Fruit fly (Drosophila melanogaster): ENCODE measurements around the gene SsRbeta.

Gene SsRbeta

dm6 chr3L:16157251-16158190 lies 28.1 kb downstream of the SsRbeta start:
- TF ChIP-seq net (GFP tag; optimal IDR thresholded peaks at IDR 0.05): peak; percentile 16
- TF ChIP-seq CG11294 (GFP tag; IDR thresholded peaks at IDR 0.05): peak; percentile 52; the same call in 1 of the 2 replicates
- TF ChIP-seq fd59A (GFP tag; optimal IDR thresholded peaks at IDR 0.05): no peak
- peak; percentile 84 for TF ChIP-seq CG32006 (GFP tag; optimal IDR thresholded peaks at IDR 0.05)
- TF ChIP-seq cyc (GFP tag; optimal IDR thresholded peaks at IDR 0.05): peak; percentile 11
- TF ChIP-seq Met (GFP tag; optimal IDR thresholded peaks at IDR 0.05): peak; percentile 38
- peak in 1 of 2 experiments; percentile 51 for TF ChIP-seq ss (GFP tag; optimal IDR thresholded peaks at IDR 0.05)
- TF ChIP-seq dac (GFP tag; optimal IDR thresholded peaks at IDR 0.05): no peak
- TF ChIP-seq CG10669 (GFP tag; optimal IDR thresholded peaks at IDR 0.05): peak; percentile 47
- peak; percentile 57 for TF ChIP-seq pdm3 (GFP tag; optimal IDR thresholded peaks at IDR 0.05)
- TF ChIP-seq CG11902 (GFP tag; optimal IDR thresholded peaks at IDR 0.05): no peak
- TF ChIP-seq CG15336 (GFP tag; IDR thresholded peaks at IDR 0.05): no peak
- TF ChIP-seq Eip75B (GFP tag; optimal IDR thresholded peaks at IDR 0.05): peak; percentile 62
- peak; percentile 40 for TF ChIP-seq CG8319 (GFP tag; optimal IDR thresholded peaks at IDR 0.05)
- peak; percentile 64 for TF ChIP-seq acj6 (GFP tag; optimal IDR thresholded peaks at IDR 0.05)
- no peak for TF ChIP-seq CG1621 (tag; optimal IDR thresholded peaks at IDR 0.05)
- peak; percentile 43 for TF ChIP-seq CG3032 (tag; optimal IDR thresholded peaks at IDR 0.05)
- TF ChIP-seq Smox (GFP tag; optimal IDR thresholded peaks at IDR 0.05): peak; percentile 26
- TF ChIP-seq Hr39 (GFP tag; optimal IDR thresholded peaks at IDR 0.05): peak; percentile 39
- no peak for TF ChIP-seq CG6854 (GFP tag; optimal IDR thresholded peaks at IDR 0.05)
- TF ChIP-seq Blimp-1 (GFP tag; optimal IDR thresholded peaks at IDR 0.05): no peak
- peak; percentile 90 for TF ChIP-seq Eip78C (GFP tag)
- TF ChIP-seq Ets21C (GFP tag; optimal IDR thresholded peaks at IDR 0.05): peak; percentile 13
- peak; percentile 7 for TF ChIP-seq CG6792 (GFP tag; optimal IDR thresholded peaks at IDR 0.05)
- TF ChIP-seq CG16779 (tag; optimal IDR thresholded peaks at IDR 0.05): peak; percentile 52
- peak; percentile 40; the same call in 2 of the 3 replicates for TF ChIP-seq eg (GFP tag; IDR thresholded peaks at IDR 0.05)
- TF ChIP-seq CG6163 (GFP tag; IDR thresholded peaks at IDR 0.05): peak; percentile 51; the same call in 1 of the 3 replicates
- TF ChIP-seq CG7368 (GFP tag; optimal IDR thresholded peaks at IDR 0.05): peak; percentile 1
- TF ChIP-seq esn (GFP tag; optimal IDR thresholded peaks at IDR 0.05): peak; percentile 40
- TF ChIP-seq lz (GFP tag; optimal IDR thresholded peaks at IDR 0.05): peak; percentile 48
- peak; percentile 2 for TF ChIP-seq CG6808 (GFP tag; optimal IDR thresholded peaks at IDR 0.05)
- peak; percentile 64 for TF ChIP-seq CG6276 (GFP tag; optimal IDR thresholded peaks at IDR 0.05)
- TF ChIP-seq Sox15 (GFP tag; optimal IDR thresholded peaks at IDR 0.05): no peak
- peak; percentile 62 for TF ChIP-seq CG10631 (GFP tag; optimal IDR thresholded peaks at IDR 0.05)
- no peak for TF ChIP-seq fd85E (GFP tag; optimal IDR thresholded peaks at IDR 0.05)
- TF ChIP-seq Lpt (GFP tag; optimal IDR thresholded peaks at IDR 0.05): peak; percentile 21
- TF ChIP-seq Eip93F (GFP tag; optimal IDR thresholded peaks at IDR 0.05): no peak
- TF ChIP-seq Hr38 (GFP tag; optimal IDR thresholded peaks at IDR 0.05): no peak
- TF ChIP-seq CG31627 (GFP tag; optimal IDR thresholded peaks at IDR 0.05): peak; percentile 37
- TF ChIP-seq CG3919 (GFP tag; optimal IDR thresholded peaks at IDR 0.05): peak; percentile 58
- TF ChIP-seq CG8119 (GFP tag; IDR thresholded peaks at IDR 0.05): peak; percentile 70
- peak; percentile 77 for TF ChIP-seq Hr4 (GFP tag; optimal IDR thresholded peaks at IDR 0.05)
- TF ChIP-seq CG4318 (GFP tag; optimal IDR thresholded peaks at IDR 0.05): peak; percentile 60
- peak; percentile 59 for TF ChIP-seq Sox14 (GFP tag; optimal IDR thresholded peaks at IDR 0.05)
- peak; percentile 42 for TF ChIP-seq topi (GFP tag; optimal IDR thresholded peaks at IDR 0.05)
- TF ChIP-seq vri (GFP tag; optimal IDR thresholded peaks at IDR 0.05): no peak
- TF ChIP-seq achi (GFP tag; optimal IDR thresholded peaks at IDR 0.05): peak; percentile 57
- peak in 1 of 2 experiments; percentile 71 for TF ChIP-seq salr (GFP tag; optimal IDR thresholded peaks at IDR 0.05)
- peak; percentile 61 for TF ChIP-seq Gug (GFP tag; IDR thresholded peaks at IDR 0.05)
- peak; percentile 33 for TF ChIP-seq CG8632 (GFP tag; optimal IDR thresholded peaks at IDR 0.05)

Measured in whole organism, prepupa.